Worm (Caenorhabditis elegans) whole organism, L1 larva: ENCODE results near the gene ymel-1.

Source experiments
- F16B12.6 ChIP-seq: fragments of 150-350 bp; optimal IDR thresholded peaks from 2 replicates; lab custom pipeline; 2014; ENCODE audit warnings: missing biosample characterization, missing genetic modification characterization
- Y116A8C.19 ChIP-seq: sonication (generic microtip); optimal IDR thresholded peaks from 2 replicates; lab custom pipeline; 2016; ENCODE audit warnings: missing compliant biosample characterization, missing genetic modification characterization, borderline replicate concordance
- alr-1 ChIP-seq: fragments of 200-800 bp; sonication (Bioruptor generic); optimal IDR thresholded peaks from 2 replicates; lab custom pipeline; 2018; ENCODE audit warnings: borderline replicate concordance, mild to moderate bottlenecking, missing genetic modification characterization, missing compliant biosample characterization
- aly-2 ChIP-seq: fragments of 150-350 bp; optimal IDR thresholded peaks from 2 replicates; lab custom pipeline; 2014; ENCODE audit warnings: missing biosample characterization, missing genetic modification characterization
- ama-1 ChIP-seq: fragments of 150-350 bp; optimal IDR thresholded peaks from 2 replicates; lab custom pipeline; 2014
- blmp-1 ChIP-seq: fragments of 150-350 bp; optimal IDR thresholded peaks from 2 replicates; lab custom pipeline; 2014; ENCODE audit warnings: missing biosample characterization, missing genetic modification characterization
- ceh-8 ChIP-seq: fragments of 200-800 bp; sonication (Bioruptor generic); optimal IDR thresholded peaks from 2 replicates; lab custom pipeline; 2018; ENCODE audit warnings: mild to moderate bottlenecking, missing genetic modification characterization, moderate library complexity, missing compliant biosample characterization
- ceh-88 ChIP-seq: fragments of 200-800 bp; sonication (Bioruptor generic); IDR thresholded peaks from 2 replicates; pipeline ENCODE4 v1.3.6; 2022; ENCODE audit warnings: missing genetic modification characterization, missing compliant biosample characterization
- ces-1 ChIP-seq: fragments of 150-350 bp; optimal IDR thresholded peaks from 2 replicates; lab custom pipeline; 2014; ENCODE audit warnings: missing biosample characterization, missing genetic modification reagents, missing genetic modification characterization
- dpl-1 ChIP-seq, 3 experiments: fragments of 150-350 bp in 2 of 3; sonication (generic microtip) in 1 of 3; optimal IDR thresholded peaks; 2 replicates each; lab custom pipeline; 2014 to 2017; ENCODE audit warnings: missing biosample characterization in 3 of 3, missing genetic modification characterization in 3 of 3, missing genetic modification reagents in 3 of 3
- dsc-1 ChIP-seq: sonication (generic microtip); optimal IDR thresholded peaks from 2 replicates; lab custom pipeline; 2016; ENCODE audit warnings: mild to moderate bottlenecking, missing genetic modification characterization, missing compliant biosample characterization
- efl-3 ChIP-seq: fragments of 200-800 bp; sonication (Bioruptor generic); optimal IDR thresholded peaks from 2 replicates; lab custom pipeline; 2018; ENCODE audit warnings: mild to moderate bottlenecking, missing genetic modification characterization, missing compliant biosample characterization
- elt-2 ChIP-seq: sonication (generic microtip); optimal IDR thresholded peaks from 2 replicates; lab custom pipeline; 2016; ENCODE audit warnings: missing genetic modification characterization, mild to moderate bottlenecking, inconsistent platforms, missing compliant biosample characterization, missing genetic modification reagents
- elt-3 ChIP-seq, 6 experiments: fragments of 150-350 bp in 1 of 6; sonication (generic microtip); optimal IDR thresholded peaks; 2 replicates each; lab custom pipeline; 2017 to 2018; ENCODE audit warnings: missing biosample characterization in 6 of 6, missing genetic modification characterization in 6 of 6, inconsistent platforms in 1 of 6
- ets-5 ChIP-seq: fragments of 200-800 bp; sonication (Bioruptor generic); IDR thresholded peaks from 2 replicates; pipeline ENCODE4 v1.3.6; 2022; ENCODE audit warnings: missing genetic modification characterization, missing compliant biosample characterization
- fkh-10 ChIP-seq: sonication (generic microtip); optimal IDR thresholded peaks from 2 replicates; lab custom pipeline; 2017; ENCODE audit warnings: missing biosample characterization, missing genetic modification reagents, missing genetic modification characterization
- fkh-4 ChIP-seq: sonication (generic microtip); optimal IDR thresholded peaks from 2 replicates; lab custom pipeline; 2016; ENCODE audit warnings: missing compliant biosample characterization, missing genetic modification characterization, borderline replicate concordance
- fkh-8 ChIP-seq: sonication (generic microtip); optimal IDR thresholded peaks from 2 replicates; lab custom pipeline; 2016; ENCODE audit warnings: mild to moderate bottlenecking, missing genetic modification characterization, missing compliant biosample characterization
- fos-1 ChIP-seq: fragments of 150-350 bp; optimal IDR thresholded peaks from 2 replicates; lab custom pipeline; 2014; ENCODE audit warnings: missing biosample characterization, missing genetic modification characterization
- hlh-17 ChIP-seq: fragments of 200-800 bp; sonication (Bioruptor generic); optimal IDR thresholded peaks from 2 replicates; lab custom pipeline; 2018; ENCODE audit warnings: missing genetic modification characterization, mild to moderate bottlenecking, missing compliant biosample characterization, moderate library complexity, borderline replicate concordance
- jun-1 ChIP-seq: fragments of 150-350 bp; optimal IDR thresholded peaks from 2 replicates; lab custom pipeline; 2014; ENCODE audit warnings: missing biosample characterization, missing genetic modification reagents, missing genetic modification characterization
- lin-14 ChIP-seq: fragments of 200-800 bp; sonication (Bioruptor generic); optimal IDR thresholded peaks from 2 replicates; lab custom pipeline; 2018; ENCODE audit warnings: mild to moderate bottlenecking, missing genetic modification characterization, moderate library complexity, missing compliant biosample characterization
- lin-35 ChIP-seq, 2 experiments: fragments of 150-350 bp; optimal IDR thresholded peaks; 2 replicates each; lab custom pipeline; 2014; ENCODE audit warnings: missing biosample characterization in 2 of 2, missing genetic modification characterization in 2 of 2, missing genetic modification reagents in 2 of 2
- mab-9 ChIP-seq: fragments of 200-800 bp; sonication (Bioruptor generic); IDR thresholded peaks from 2 replicates; pipeline ENCODE4 v1.3.6; 2022; ENCODE audit warnings: missing genetic modification reagents, missing genetic modification characterization, missing compliant biosample characterization
- nhr-11 ChIP-seq: fragments of 150-350 bp; optimal IDR thresholded peaks from 2 replicates; lab custom pipeline; 2014; ENCODE audit warnings: missing biosample characterization, missing genetic modification characterization
- nhr-19 ChIP-seq: fragments of 200-800 bp; sonication (Bioruptor generic); conservative IDR thresholded peaks from 2 replicates; pipeline ENCODE4 v1.3.6; 2022; ENCODE audit warnings: missing genetic modification characterization, missing compliant biosample characterization
- nhr-20 ChIP-seq: sonication (generic microtip); optimal IDR thresholded peaks from 2 replicates; lab custom pipeline; 2016; ENCODE audit warnings: mild to moderate bottlenecking, missing genetic modification characterization, missing compliant biosample characterization
- nhr-237 ChIP-seq: fragments of 150-350 bp; optimal IDR thresholded peaks from 2 replicates; lab custom pipeline; 2014; ENCODE audit warnings: missing biosample characterization, missing genetic modification characterization
- nhr-28 ChIP-seq: fragments of 150-350 bp; optimal IDR thresholded peaks from 2 replicates; lab custom pipeline; 2014; ENCODE audit warnings: missing biosample characterization, missing genetic modification characterization
- nhr-71 ChIP-seq: sonication (generic microtip); optimal IDR thresholded peaks from 2 replicates; lab custom pipeline; 2016; ENCODE audit warnings: mild to moderate bottlenecking, missing genetic modification characterization, moderate library complexity, missing compliant biosample characterization
- nhr-76 ChIP-seq: sonication (generic microtip); optimal IDR thresholded peaks from 2 replicates; lab custom pipeline; 2017; ENCODE audit warnings: missing biosample characterization, missing genetic modification characterization
- nhr-84 ChIP-seq: sonication (generic microtip); optimal IDR thresholded peaks from 2 replicates; lab custom pipeline; 2017; ENCODE audit warnings: missing biosample characterization, missing genetic modification characterization
- nhr-85 ChIP-seq: sonication (generic microtip); peaks from one replicate; lab custom pipeline; 2016; ENCODE audit warnings: missing genetic modification characterization, inconsistent platforms, missing compliant biosample characterization
- nhr-90 ChIP-seq: sonication (generic microtip); optimal IDR thresholded peaks from 2 replicates; lab custom pipeline; 2016; ENCODE audit warnings: mild to moderate bottlenecking, missing genetic modification characterization, missing compliant biosample characterization; ENCODE audit not compliant: poor library complexity
- pax-3 ChIP-seq: fragments of 200-800 bp; sonication (Bioruptor generic); optimal IDR thresholded peaks from 2 replicates; lab custom pipeline; 2018; ENCODE audit warnings: mild to moderate bottlenecking, missing genetic modification characterization, moderate library complexity, missing compliant biosample characterization
- skn-1 ChIP-seq: fragments of 150-350 bp; optimal IDR thresholded peaks from 2 replicates; lab custom pipeline; 2014; ENCODE audit warnings: missing biosample characterization, missing genetic modification characterization
- snpc-4 ChIP-seq: fragments of 150-350 bp; optimal IDR thresholded peaks from 2 replicates; lab custom pipeline; 2014; ENCODE audit warnings: missing biosample characterization, missing genetic modification characterization
- snu-23 ChIP-seq: sonication (generic microtip); optimal IDR thresholded peaks from 2 replicates; lab custom pipeline; 2016; ENCODE audit warnings: missing genetic modification characterization, missing compliant biosample characterization
- sptf-1 ChIP-seq: fragments of 150-350 bp; optimal IDR thresholded peaks from 2 replicates; lab custom pipeline; 2014; ENCODE audit warnings: missing biosample characterization, missing genetic modification characterization
- sup-37 ChIP-seq: fragments of 200-800 bp; sonication (Bioruptor generic); optimal IDR thresholded peaks from 2 replicates; lab custom pipeline; 2018; ENCODE audit warnings: mild to moderate bottlenecking, missing genetic modification characterization, missing compliant biosample characterization
- tbx-2 ChIP-seq: sonication (generic microtip); optimal IDR thresholded peaks from 2 replicates; lab custom pipeline; 2016; ENCODE audit warnings: missing genetic modification characterization, missing compliant biosample characterization
- unc-130 ChIP-seq: fragments of 150-350 bp; optimal IDR thresholded peaks from 2 replicates; lab custom pipeline; 2017; ENCODE audit warnings: missing biosample characterization, missing genetic modification characterization, inconsistent platforms
- unc-30 ChIP-seq: sonication (generic microtip); optimal IDR thresholded peaks from 2 replicates; lab custom pipeline; 2017; ENCODE audit warnings: missing biosample characterization, missing genetic modification characterization
- unc-86 ChIP-seq: sonication (generic microtip); optimal IDR thresholded peaks from 2 replicates; lab custom pipeline; 2016; ENCODE audit warnings: missing genetic modification characterization, missing compliant biosample characterization
- unc-98 ChIP-seq: fragments of 200-800 bp; sonication (Bioruptor generic); IDR thresholded peaks from 2 replicates; pipeline ENCODE4 v1.3.6; 2022; ENCODE audit warnings: missing genetic modification characterization, missing compliant biosample characterization
- xbp-1 ChIP-seq: sonication (generic microtip); optimal IDR thresholded peaks from 2 replicates; lab custom pipeline; 2016; ENCODE audit warnings: missing genetic modification characterization, missing compliant biosample characterization

Gene ymel-1

DNA sequence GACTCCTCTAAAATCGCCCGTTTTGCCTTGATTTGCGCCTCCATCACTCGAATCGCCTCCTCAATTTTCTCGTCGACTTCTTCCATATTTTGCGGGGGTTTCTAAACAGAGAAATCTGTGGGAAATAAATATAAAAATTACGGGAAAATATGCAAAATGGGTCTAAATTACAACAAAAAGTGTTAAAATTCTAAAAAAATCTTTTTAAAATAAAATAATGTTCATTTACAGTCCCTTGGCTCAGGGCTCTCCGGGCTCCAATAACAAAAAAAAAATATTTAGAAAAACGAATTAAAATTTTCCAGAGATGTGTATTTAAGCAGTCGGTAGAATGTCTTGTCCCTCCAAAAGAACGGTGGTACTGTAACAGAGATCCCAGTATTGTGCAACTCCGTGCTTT is 8.0 kb downstream of the ymel-1 start, which contains the start of gene M03C11.6:
M03C11.6 (minus strand) TSS at position 101 of the 400 bp plus-strand sequence.
- TF ChIP-seq alr-1 (tag; lab: Kevin White, UChicago) (no peak), unc-130 (no peak), fkh-8 (tag; lab: Kevin White, UChicago) (no peak)
- TF ChIP-seq, all 84 proteins: peak for 0

DNA sequence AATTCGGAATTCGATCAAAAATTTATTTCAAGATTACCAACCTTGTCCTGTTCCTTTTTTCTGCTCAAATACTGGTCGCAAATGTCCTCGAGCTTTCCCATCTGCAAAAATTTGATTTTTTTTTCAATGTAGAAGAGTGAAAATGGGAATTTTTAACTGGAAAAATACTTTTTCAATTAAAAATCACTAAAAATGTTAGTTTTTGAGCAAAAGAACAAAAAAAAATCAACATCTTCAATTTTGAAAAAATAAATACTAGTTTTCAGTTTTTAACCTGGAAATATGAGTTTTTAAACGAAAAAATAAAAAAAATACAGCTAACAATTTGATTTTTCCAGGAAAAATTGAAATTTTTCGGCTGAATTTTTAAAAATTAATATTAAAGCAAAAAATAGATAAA is 11.9 kb downstream of the ymel-1 start, which contains the start of gene prp-3:
prp-3 (minus strand) TSS at position 101 of the 400 bp plus-strand sequence.
- TF ChIP-seq hlh-17 (GFP tag; lab: Kevin White, UChicago) (no peak), elt-2 (tag; lab: Kevin White, UChicago) (no peak), unc-98 (GFP tag; lab: Robert Waterston, UW) (no peak), pax-3 (tag; lab: Kevin White, UChicago) (no peak), nhr-90 (tag; lab: Kevin White, UChicago) (no peak), nhr-28 (no peak), blmp-1 (tag; lab: Kevin White, UChicago) (no peak), nhr-19 (GFP tag; lab: Robert Waterston, UW) (no peak), ama-1 (lab: Kevin White, UChicago) (no peak), mab-9 (GFP tag; lab: Robert Waterston, UW) (no peak), ets-5 (GFP tag; lab: Robert Waterston, UW) (no peak), sup-37 (GFP tag; lab: Kevin White, UChicago) (no peak), aly-2 (tag; lab: Kevin White, UChicago) (no peak), dpl-1 (GFP tag; optimal IDR thresholded peaks at IDR 0.05; lab: Kevin White, UChicago) (no peak), snpc-4 (tag; lab: Kevin White, UChicago) (no peak)

DNA sequence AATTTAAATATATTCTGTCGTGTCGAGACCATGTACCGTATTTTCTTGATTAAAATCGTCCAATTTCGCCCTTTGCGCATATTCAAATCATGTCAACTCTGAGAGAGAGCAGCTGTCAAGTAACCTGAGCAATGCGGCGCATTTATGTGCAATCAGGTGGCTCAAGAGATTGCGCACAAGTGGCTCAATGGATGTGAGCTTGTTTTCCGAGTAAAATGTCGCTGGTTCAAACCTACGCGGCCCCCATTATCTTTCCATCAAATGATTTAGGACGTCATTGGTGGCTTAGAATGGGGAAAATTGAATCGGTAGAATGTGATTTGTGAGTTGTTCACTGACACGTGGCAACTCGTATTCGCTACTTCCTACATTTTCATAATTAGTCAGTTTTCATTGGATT is 16.2 kb downstream of the ymel-1 start:
- TF ChIP-seq mab-9 (GFP tag; lab: Robert Waterston, UW) (no peak), efl-3 (GFP tag; lab: Kevin White, UChicago) (no peak), fos-1 (tag; lab: Kevin White, UChicago) (no peak), xbp-1 (no peak), elt-3 (tag; optimal IDR thresholded peaks at IDR 0.05; lab: Kevin White, UChicago) (no peak), skn-1 (no peak), nhr-237 (tag; lab: Kevin White, UChicago) (no peak), blmp-1 (tag; lab: Kevin White, UChicago) (no peak), sup-37 (GFP tag; lab: Kevin White, UChicago) (no peak), nhr-85 (tag; lab: Kevin White, UChicago) (no peak), snpc-4 (tag; lab: Kevin White, UChicago) (no peak), lin-35 (GFP tag; optimal IDR thresholded peaks at IDR 0.05; lab: Kevin White, UChicago) (peak in 1 of 2 experiments; percentile 2), nhr-76 (tag; lab: Kevin White, UChicago) (no peak), fkh-4 (tag; lab: Kevin White, UChicago) (no peak), dpl-1 (GFP tag; optimal IDR thresholded peaks at IDR 0.05; lab: Kevin White, UChicago) (peak in 1 of 3 experiments; percentile 19), lin-14 (GFP tag; lab: Kevin White, UChicago) (no peak), fkh-8 (tag; lab: Kevin White, UChicago) (peak; percentile 83), unc-98 (GFP tag; lab: Robert Waterston, UW) (no peak; the same call in 1 of the 2 replicates), hlh-17 (GFP tag; lab: Kevin White, UChicago) (no peak), ces-1 (GFP tag; lab: Kevin White, UChicago) (no peak), nhr-84 (tag; lab: Kevin White, UChicago) (no peak), nhr-71 (tag; lab: Kevin White, UChicago) (peak; percentile 64), nhr-11 (no peak), nhr-19 (GFP tag; lab: Robert Waterston, UW) (peak; percentile 44), F16B12.6 (tag; lab: Kevin White, UChicago) (peak; percentile 17), aly-2 (tag; lab: Kevin White, UChicago) (no peak), snu-23 (peak; percentile 34), jun-1 (tag; lab: Kevin White, UChicago) (no peak), nhr-20 (peak; percentile 22), dsc-1 (peak; percentile 45), ceh-8 (GFP tag; lab: Kevin White, UChicago) (no peak), unc-86 (tag; lab: Kevin White, UChicago) (no peak), sptf-1 (tag; lab: Kevin White, UChicago) (no peak), fkh-10 (GFP tag; lab: Kevin White, UChicago) (no peak), Y116A8C.19 (no peak), elt-2 (tag; lab: Kevin White, UChicago) (no peak), ceh-88 (no peak), unc-30 (tag; lab: Kevin White, UChicago) (no peak), nhr-90 (tag; lab: Kevin White, UChicago) (no peak), tbx-2 (tag; lab: Kevin White, UChicago) (peak; percentile 3)
